Worm (Caenorhabditis elegans): Measurements from ENCODE around the gene nlp-82.

DNA sequence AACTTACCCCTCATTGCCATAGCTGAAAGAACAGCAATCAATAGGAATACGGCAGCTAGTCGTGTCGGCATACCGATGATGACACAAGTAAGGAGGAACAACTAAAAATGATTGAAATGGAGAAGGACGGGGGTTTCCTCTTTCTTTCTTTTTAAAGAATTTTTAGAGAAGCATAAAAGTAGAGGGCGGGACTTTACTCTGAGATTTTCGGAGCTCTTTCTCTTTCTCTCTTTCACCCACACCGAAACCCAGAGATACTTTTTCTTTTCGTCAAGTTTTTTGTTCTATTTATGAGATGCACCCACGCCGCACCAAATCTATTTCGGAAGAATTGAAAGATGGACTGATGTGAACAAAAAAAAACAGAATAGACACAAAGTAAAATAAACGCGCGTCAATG is 7.4 kb downstream of the nlp-82 start, which contains the start of gene T26C5.5:
- TF ChIP-seq nhr-111 (GFP tag; optimal IDR thresholded peaks at IDR 0.05) = no peak
- TF ChIP-seq pha-4 (GFP tag; IDR thresholded peaks at IDR 0.05) = no peak
- no peak for TF ChIP-seq pha-4 (tag; optimal IDR thresholded peaks at IDR 0.05)
- TF ChIP-seq ceh-82 (tag; optimal IDR thresholded peaks at IDR 0.05) = no peak
- TF ChIP-seq snpc-4 (tag; optimal IDR thresholded peaks at IDR 0.05) = no peak

All from whole organism, L4 larva.